ENCODE assay signal across 2 worm cellular contexts in genomic region chrV:7728003-7728678, ce11.
TF ChIP-seq lines count a peak whose summit lies in the region.

No protein-coding gene starts in this region.

TF ChIP-seq in whole organism, L1 larva, 84 proteins besides CTCF, POLR2A, EP300 and RAD21 (continued from another document):
- TF ChIP-seq fos-1 (tag; optimal IDR thresholded peaks at IDR 0.05; lab: Kevin White, UChicago): peak; percentile 75
- TF ChIP-seq fkh-8 (tag; optimal IDR thresholded peaks at IDR 0.05; lab: Kevin White, UChicago): peak; percentile 99
- TF ChIP-seq unc-62 (GFP tag; optimal IDR thresholded peaks at IDR 0.05; lab: Kevin White, UChicago): no peak
- no peak for TF ChIP-seq vab-15 (tag; optimal IDR thresholded peaks at IDR 0.05; lab: Kevin White, UChicago)
- peak; percentile 98 for TF ChIP-seq lin-14 (GFP tag; optimal IDR thresholded peaks at IDR 0.05; lab: Kevin White, UChicago)
- TF ChIP-seq unc-130 (tag; optimal IDR thresholded peaks at IDR 0.05; lab: Kevin White, UChicago): peak; percentile 36
- TF ChIP-seq dsc-1 (tag; optimal IDR thresholded peaks at IDR 0.05; lab: Kevin White, UChicago): peak; percentile 86
- TF ChIP-seq ztf-11 (tag; optimal IDR thresholded peaks at IDR 0.05; lab: Kevin White, UChicago): peak in 1 of 2 experiments; percentile 64
- TF ChIP-seq nhr-77 (tag; optimal IDR thresholded peaks at IDR 0.05; lab: Kevin White, UChicago): peak; percentile 85
- TF ChIP-seq nhr-47 (tag; optimal IDR thresholded peaks at IDR 0.05; lab: Kevin White, UChicago): peak; percentile 94
- TF ChIP-seq pax-3 (tag; optimal IDR thresholded peaks at IDR 0.05; lab: Kevin White, UChicago): peak; percentile 80
- TF ChIP-seq lsy-2 (tag; optimal IDR thresholded peaks at IDR 0.05; lab: Kevin White, UChicago): peak; percentile 64 to 78
- TF ChIP-seq hpl-2 (GFP tag; optimal IDR thresholded peaks at IDR 0.05; lab: Kevin White, UChicago): no peak
- TF ChIP-seq nhr-85 (tag; lab: Kevin White, UChicago): no peak

TF ChIP-seq in whole organism, L4 larva, 104 proteins besides CTCF, POLR2A, EP300 and RAD21 (continued from another document):
- TF ChIP-seq dpl-1 (GFP tag; optimal IDR thresholded peaks at IDR 0.05; lab: Kevin White, UChicago) (peak; percentile 48), zip-11 (GFP tag; IDR thresholded peaks at IDR 0.05; lab: Robert Waterston, UW) (no peak), unc-39 (tag; optimal IDR thresholded peaks at IDR 0.05; lab: Kevin White, UChicago) (no peak), set-16 (GFP tag; IDR thresholded peaks at IDR 0.05; lab: Robert Waterston, UW) (peak; percentile 98), fos-1 (tag; optimal IDR thresholded peaks at IDR 0.05; lab: Kevin White, UChicago) (no peak), ztf-11 (tag; optimal IDR thresholded peaks at IDR 0.05; lab: Kevin White, UChicago) (no peak), sdz-12 (GFP tag; optimal IDR thresholded peaks at IDR 0.05; lab: Kevin White, UChicago) (no peak), nhr-48 (tag; optimal IDR thresholded peaks at IDR 0.05; lab: Kevin White, UChicago) (peak; percentile 84), nhr-42 (GFP tag; IDR thresholded peaks at IDR 0.05; lab: Robert Waterston, UW) (peak; percentile 43; the same call in 1 of the 2 replicates), ceh-28 (tag; optimal IDR thresholded peaks at IDR 0.05; lab: Kevin White, UChicago) (peak; percentile 58), zag-1 (tag; optimal IDR thresholded peaks at IDR 0.05; lab: Kevin White, UChicago) (peak; percentile 53), D1046.2 (GFP tag; IDR thresholded peaks at IDR 0.05; lab: Robert Waterston, UW) (0 out of 2 replicates have a peak, but pooled peaks have one; percentile 4), lin-29 (GFP tag; IDR thresholded peaks at IDR 0.05; lab: Robert Waterston, UW) (no peak), gei-8 (GFP tag; optimal IDR thresholded peaks at IDR 0.05; lab: Kevin White, UChicago) (no peak), nhr-237 (tag; optimal IDR thresholded peaks at IDR 0.05; lab: Kevin White, UChicago) (no peak), T26A8.4 (GFP tag; IDR thresholded peaks at IDR 0.05; lab: Robert Waterston, UW) (peak; percentile 68), hif-1 (tag; optimal IDR thresholded peaks at IDR 0.05; lab: Kevin White, UChicago) (peak; percentile 4 to 76), jun-1 (tag; optimal IDR thresholded peaks at IDR 0.05; lab: Kevin White, UChicago) (no peak), ceh-62 (tag; optimal IDR thresholded peaks at IDR 0.05; lab: Kevin White, UChicago) (no peak), hlh-11 (tag; optimal IDR thresholded peaks at IDR 0.05; lab: Kevin White, UChicago) (peak; percentile 91), lin-39 (tag; optimal IDR thresholded peaks at IDR 0.05; lab: Kevin White, UChicago) (peak; percentile 9), ceh-32 (tag; optimal IDR thresholded peaks at IDR 0.05; lab: Kevin White, UChicago; ENCODE audit: poor library complexity) (peak; percentile 59), F49E8.2 (tag; optimal IDR thresholded peaks at IDR 0.05; lab: Kevin White, UChicago; ENCODE audit: borderline replicate concordance) (no peak), nhr-11 (tag; optimal IDR thresholded peaks at IDR 0.05; lab: Kevin White, UChicago) (peak; percentile 75), lsy-2 (tag; optimal IDR thresholded peaks at IDR 0.05; lab: Kevin White, UChicago) (peak; percentile 77)
TF ChIP-seq in whole organism, L4 larva: peak in this region for 46.
